Worm (Caenorhabditis elegans) whole organism, midembryonic: ENCODE measurements around the gene Y48B6A.13.

Experiments
- tab-1 ChIP-seq: fragments of 200-800 bp; sonication (Bioruptor generic); IDR thresholded peaks from 2 replicates; pipeline ENCODE4 v1.3.6; 2022; ENCODE audit warnings: missing genetic modification characterization, missing compliant biosample characterization
- ztf-23 ChIP-seq: fragments of 200-800 bp; sonication (Bioruptor generic); IDR thresholded peaks from 2 replicates; pipeline ENCODE4 v1.3.6; 2022; ENCODE audit warnings: missing genetic modification reagents, missing genetic modification characterization, missing compliant biosample characterization

DNA sequence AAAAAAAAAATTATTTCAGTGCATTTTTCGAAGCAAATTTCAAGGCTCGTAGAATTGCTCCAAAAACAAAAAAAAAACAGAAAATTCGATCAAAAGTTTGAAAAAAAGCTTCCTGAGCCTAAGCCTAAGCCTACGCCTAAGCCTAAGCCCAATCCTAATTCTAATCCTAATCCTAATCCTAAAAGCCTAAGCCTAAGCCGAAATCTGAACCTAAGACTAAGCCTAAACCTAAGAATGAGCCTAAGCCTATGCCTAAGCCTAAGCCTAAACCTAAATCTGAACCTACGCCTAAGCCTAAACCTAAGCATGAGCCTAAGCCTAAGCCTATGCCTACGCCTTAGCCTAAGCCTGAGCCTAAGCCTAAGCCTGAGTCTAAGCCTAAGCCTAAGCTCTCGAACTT, 19.9 kb downstream of the Y48B6A.13 start:
- TF ChIP-seq ztf-23 (GFP tag; lab: Robert Waterston, UW) (no peak), tab-1 (GFP tag; lab: Robert Waterston, UW) (no peak)
